Fruit fly (Drosophila melanogaster): ENCODE results near the gene Pli.

Gene Pli

DNA sequence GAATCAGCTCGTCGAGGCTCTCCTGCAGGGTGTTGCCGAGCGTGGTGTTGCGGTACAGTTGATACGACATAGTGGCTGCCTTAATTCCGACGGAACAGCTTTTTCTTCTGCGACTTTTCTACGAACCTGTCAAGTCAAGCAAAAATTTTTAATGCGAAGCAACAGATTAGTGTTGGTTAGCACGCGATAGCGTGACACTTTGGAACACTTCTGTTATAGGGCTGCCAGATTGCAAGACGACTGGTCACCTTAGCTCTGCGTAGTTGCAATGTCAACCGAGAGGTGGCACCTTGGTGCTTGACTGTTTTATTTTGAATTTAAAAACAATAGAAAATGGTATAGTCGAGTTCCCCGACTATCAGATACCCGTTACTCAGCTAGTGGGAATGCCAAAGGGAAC, 1.0 kb upstream of the Pli start, which contains the start of gene TfIIA-S (continued):
- no peak for TF ChIP-seq sna (GFP tag; IDR thresholded peaks at IDR 0.05; ENCODE audit: partially characterized antibody)
- TF ChIP-seq CG9797 (GFP tag; optimal IDR thresholded peaks at IDR 0.05): peak; percentile 86
- TF ChIP-seq nau (GFP tag; optimal IDR thresholded peaks at IDR 0.05): no peak
- TF ChIP-seq CG14710 (tag; optimal IDR thresholded peaks at IDR 0.05): peak; percentile 78
- peak; percentile 100 for TF ChIP-seq Myb (GFP tag; optimal IDR thresholded peaks at IDR 0.05)
- no peak for TF ChIP-seq toy (GFP tag; IDR thresholded peaks at IDR 0.05)
- TF ChIP-seq CG2712 (tag; optimal IDR thresholded peaks at IDR 0.05): peak; percentile 63
- TF ChIP-seq Mad (GFP tag; optimal IDR thresholded peaks at IDR 0.05): peak; percentile 80
- TF ChIP-seq Fer3 (tag; optimal IDR thresholded peaks at IDR 0.05): peak; percentile 70
- peak; percentile 74 for TF ChIP-seq CG10654 (GFP tag; optimal IDR thresholded peaks at IDR 0.05)
- TF ChIP-seq ERR (GFP tag; optimal IDR thresholded peaks at IDR 0.05): peak; percentile 86
- no peak for TF ChIP-seq ttk (GFP tag; IDR thresholded peaks at IDR 0.05)
- peak; percentile 99 for TF ChIP-seq pzg (GFP tag; optimal IDR thresholded peaks at IDR 0.05)
- TF ChIP-seq CG7357 (GFP tag; IDR thresholded peaks at IDR 0.05): no peak
- no peak for TF ChIP-seq unpg (GFP tag; optimal IDR thresholded peaks at IDR 0.05)
- TF ChIP-seq H15 (GFP tag; IDR thresholded peaks at IDR 0.05): no peak
- peak; percentile 95 for TF ChIP-seq HmgZ (tag; optimal IDR thresholded peaks at IDR 0.05)
- TF ChIP-seq CG30020 (tag; optimal IDR thresholded peaks at IDR 0.05): peak; percentile 26
- peak; percentile 63 for TF ChIP-seq CG16863 (GFP tag; optimal IDR thresholded peaks at IDR 0.05)
- TF ChIP-seq CG7987 (GFP tag; optimal IDR thresholded peaks at IDR 0.05): peak; percentile 83
- peak; percentile 94 for TF ChIP-seq CG1603 (tag; optimal IDR thresholded peaks at IDR 0.05)
- TF ChIP-seq CG9876 (GFP tag; optimal IDR thresholded peaks at IDR 0.05): peak; percentile 80
- TF ChIP-seq Lhr (GFP tag; optimal IDR thresholded peaks at IDR 0.05): peak; percentile 97
- peak; percentile 92 for TF ChIP-seq CG13624 (GFP tag; optimal IDR thresholded peaks at IDR 0.05)
- TF ChIP-seq CG15514 (GFP tag; optimal IDR thresholded peaks at IDR 0.05): peak; percentile 92
- no peak for TF ChIP-seq Trl (optimal IDR thresholded peaks at IDR 0.05)
- peak; percentile 91 for TF ChIP-seq Trl (GFP tag; optimal IDR thresholded peaks at IDR 0.05)
- peak; percentile 58 for TF ChIP-seq bigmax (GFP tag; optimal IDR thresholded peaks at IDR 0.05)
- no peak for TF ChIP-seq CG32772 (GFP tag; IDR thresholded peaks at IDR 0.05)
- TF ChIP-seq CG15601 (tag; optimal IDR thresholded peaks at IDR 0.05): peak; percentile 61
- peak; percentile 80 for TF ChIP-seq pho (GFP tag; optimal IDR thresholded peaks at IDR 0.05)
- peak; percentile 38 for TF ChIP-seq CG14965 (GFP tag; optimal IDR thresholded peaks at IDR 0.05; ENCODE audit: borderline replicate concordance)
- TF ChIP-seq onecut (GFP tag; IDR thresholded peaks at IDR 0.05): peak; percentile 38; the same call in 1 of the 2 replicates
- TF ChIP-seq CG12236 (GFP tag; optimal IDR thresholded peaks at IDR 0.05): peak; percentile 66
- peak; percentile 74 for TF ChIP-seq lbe (GFP tag; optimal IDR thresholded peaks at IDR 0.05)
- TF ChIP-seq fd3F (GFP tag; optimal IDR thresholded peaks at IDR 0.05): peak; percentile 37
- peak; percentile 64 for TF ChIP-seq CoRest (tag; optimal IDR thresholded peaks at IDR 0.05)
- TF ChIP-seq fu2 (GFP tag; optimal IDR thresholded peaks at IDR 0.05): peak; percentile 85
- no peak for TF ChIP-seq gsb (GFP tag; IDR thresholded peaks at IDR 0.05)
- no peak for TF ChIP-seq dan (GFP tag; IDR thresholded peaks at IDR 0.05)
- TF ChIP-seq HLHmδ (GFP tag; optimal IDR thresholded peaks at IDR 0.05): peak; percentile 77
- peak; percentile 86 for TF ChIP-seq Antp (GFP tag; optimal IDR thresholded peaks at IDR 0.05)
- peak; percentile 85 for TF ChIP-seq CG8944 (GFP tag; optimal IDR thresholded peaks at IDR 0.05)
- TF ChIP-seq CG5953 (GFP tag; IDR thresholded peaks at IDR 0.05): no peak
- peak; percentile 59 for TF ChIP-seq CG17802 (tag; optimal IDR thresholded peaks at IDR 0.05)
- peak; percentile 42 for TF ChIP-seq grn (GFP tag; optimal IDR thresholded peaks at IDR 0.05)
- TF ChIP-seq oc (tag; optimal IDR thresholded peaks at IDR 0.05): peak; percentile 43
- TF ChIP-seq ash1 (GFP tag; optimal IDR thresholded peaks at IDR 0.05): peak; percentile 67
- TF ChIP-seq CG4424 (GFP tag; optimal IDR thresholded peaks at IDR 0.05): peak; percentile 66
- peak; percentile 30 for TF ChIP-seq cato (GFP tag; optimal IDR thresholded peaks at IDR 0.05; ENCODE audit: borderline replicate concordance)
- TF ChIP-seq exex (tag; optimal IDR thresholded peaks at IDR 0.05): no peak

Measured in whole organism, embryonic.